Worm (Caenorhabditis elegans): ENCODE measurements around the gene T22F3.12.
"Not testable (repeated sequence)": the region's sequence is repeated elsewhere in the genome, so short reads cannot be mapped to it uniquely, and the experiment has no call there.

- not testable (repeated sequence) for TF ChIP-seq klf-2 (GFP tag; conservative IDR thresholded peaks at IDR 0.05); flt-1 (GFP tag; IDR thresholded peaks at IDR 0.05)
These were observed 5.1 kb upstream of the T22F3.12 start, which contains the start of gene srh-212 for ce11 chrV:3597052-3597451.

All from whole organism, midembryonic.